Worm (Caenorhabditis elegans) whole organism, L1 larva: ENCODE data around the gene set-30.

Source experiments
- aha-1 ChIP-seq: fragments of 150-350 bp; optimal IDR thresholded peaks from 2 replicates; lab custom pipeline; 2014; ENCODE audit warnings: missing biosample characterization, missing genetic modification characterization
- egl-27 ChIP-seq, 2 experiments: fragments of 150-350 bp in 1 of 2; sonication (generic microtip); optimal IDR thresholded peaks; 3 replicates each; lab custom pipeline; 2017 to 2018; ENCODE audit warnings: missing biosample characterization in 2 of 2, missing genetic modification characterization in 2 of 2, missing genetic modification reagents in 2 of 2
- jun-1 ChIP-seq: fragments of 150-350 bp; optimal IDR thresholded peaks from 2 replicates; lab custom pipeline; 2014; ENCODE audit warnings: missing biosample characterization, missing genetic modification reagents, missing genetic modification characterization
- lsy-2 ChIP-seq, 2 experiments: fragments of 150-350 bp; optimal IDR thresholded peaks; 2 replicates each; lab custom pipeline; 2014; ENCODE audit warnings: missing biosample characterization in 2 of 2, missing genetic modification characterization in 2 of 2
- nhr-20 ChIP-seq: sonication (generic microtip); optimal IDR thresholded peaks from 2 replicates; lab custom pipeline; 2016; ENCODE audit warnings: mild to moderate bottlenecking, missing genetic modification characterization, missing compliant biosample characterization
- nhr-77 ChIP-seq: fragments of 150-350 bp; optimal IDR thresholded peaks from 2 replicates; lab custom pipeline; 2014; ENCODE audit warnings: missing biosample characterization, missing genetic modification characterization
- pqm-1 ChIP-seq: sonication (generic microtip); optimal IDR thresholded peaks from 3 replicates; lab custom pipeline; 2017; ENCODE audit warnings: missing biosample characterization, missing genetic modification characterization
- skn-1 ChIP-seq: fragments of 150-350 bp; optimal IDR thresholded peaks from 2 replicates; lab custom pipeline; 2014; ENCODE audit warnings: missing biosample characterization, missing genetic modification characterization
- vab-15 ChIP-seq: sonication (generic microtip); optimal IDR thresholded peaks from 2 replicates; lab custom pipeline; 2017; ENCODE audit warnings: missing genotype, mild to moderate bottlenecking, missing genetic modification characterization, missing compliant biosample characterization

- no peak for TF ChIP-seq egl-27 (tag; optimal IDR thresholded peaks at IDR 0.05; lab: Kevin White, UChicago)
- no peak for TF ChIP-seq jun-1
- TF ChIP-seq lsy-2 (tag; optimal IDR thresholded peaks at IDR 0.05; lab: Kevin White, UChicago) = no peak
- TF ChIP-seq nhr-77 (tag; lab: Kevin White, UChicago) = no peak
- no peak for TF ChIP-seq skn-1 (tag; lab: Kevin White, UChicago)
- TF ChIP-seq aha-1 = no peak
- TF ChIP-seq pqm-1 (tag; lab: Kevin White, UChicago) = no peak
- TF ChIP-seq nhr-20 (tag; lab: Kevin White, UChicago) = no peak
- no peak for TF ChIP-seq vab-15 (tag; lab: Kevin White, UChicago)
These were observed 29.0 kb downstream of the set-30 start for ce11 chrX:5027923-5028592.
